Fruit fly (Drosophila melanogaster) whole organism, wandering third instar larva: ENCODE measurements around the gene CG32984.

Source experiments
- HLH106 ChIP-seq: fragments of 200-800 bp; optimal IDR thresholded peaks from 3 replicates; lab custom pipeline; 2019; ENCODE audit warnings: missing biosample characterization, mild to moderate bottlenecking, missing genetic modification characterization, moderate library complexity
- Jra ChIP-seq: sonication (Bioruptor generic); optimal IDR thresholded peaks from 2 replicates; lab custom pipeline; 2016; ENCODE audit warnings: missing biosample characterization, missing genetic modification characterization
- N ChIP-seq: fragments of >200 bp; optimal IDR thresholded peaks from 2 replicates; lab custom pipeline; 2018; ENCODE audit warnings: missing biosample characterization, missing external identifiers, missing genetic modification characterization
- OdsH ChIP-seq: fragments of 200-800 bp; sonication (Bioruptor generic); optimal IDR thresholded peaks from 2 replicates; lab custom pipeline; 2016; ENCODE audit warnings: missing biosample characterization, mild to moderate bottlenecking, missing genetic modification characterization
- dl ChIP-seq, 2 experiments: fragments of 175-275, 200-275 bp in 1 of 2; fragments of 200-275 bp in 1 of 2; sonication (Bioruptor generic); optimal IDR thresholded peaks; lab custom pipeline; 2018; ENCODE audit warnings: mild to moderate bottlenecking in 2 of 2, missing biosample characterization in 2 of 2, missing genetic modification characterization in 2 of 2, moderate library complexity in 2 of 2; ENCODE audit not compliant: partially characterized antibody in 2 of 2, insufficient read depth in 1 of 2
- h ChIP-seq: fragments of 200-800 bp; sonication (Bioruptor generic); optimal IDR thresholded peaks from 3 replicates; lab custom pipeline; 2016; ENCODE audit warnings: missing biosample characterization, mild to moderate bottlenecking, missing genetic modification characterization
- lola ChIP-seq: fragments of >200 bp; optimal IDR thresholded peaks from 2 replicates; lab custom pipeline; 2017; ENCODE audit warnings: missing biosample characterization, missing genetic modification characterization
- pan ChIP-seq: fragments of >200 bp; optimal IDR thresholded peaks from 2 replicates; lab custom pipeline; 2017
- psq ChIP-seq: fragments of 200-800 bp; sonication (Bioruptor generic); optimal IDR thresholded peaks from 3 replicates; lab custom pipeline; 2017; ENCODE audit warnings: missing biosample characterization, mild to moderate bottlenecking, missing genetic modification characterization, moderate library complexity
- tai ChIP-seq: sonication (Bioruptor generic); optimal IDR thresholded peaks from 2 replicates; lab custom pipeline; 2016; ENCODE audit warnings: missing biosample characterization, missing genetic modification characterization
- usp ChIP-seq: fragments of >200 bp; optimal IDR thresholded peaks from 2 replicates; lab custom pipeline; 2017; ENCODE audit warnings: missing biosample characterization, missing genetic modification characterization

DNA sequence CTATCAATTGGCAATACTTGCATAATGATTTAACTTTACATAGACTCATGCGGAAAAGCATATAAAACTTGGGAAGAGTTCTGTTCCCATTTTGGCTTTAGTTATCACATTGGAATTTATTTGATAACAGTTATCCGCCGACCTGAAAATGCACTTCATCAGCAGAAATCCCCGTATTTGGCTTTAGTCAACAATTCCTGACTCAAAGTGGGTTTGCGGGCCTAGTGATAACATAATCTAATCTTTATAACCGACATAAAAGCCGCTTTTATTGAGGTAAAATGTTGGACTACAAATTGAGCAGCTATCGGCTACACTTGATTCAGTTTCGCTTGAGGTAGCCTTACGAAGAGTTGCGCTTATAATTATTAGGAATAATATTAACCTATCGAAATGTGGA, 45.5 kb downstream of the CG32984 start, which contains the start of gene CG9568:
- TF ChIP-seq HLH106 (tag; lab: Kevin White, UChicago) (no peak), dl (GFP tag; optimal IDR thresholded peaks at IDR 0.05; lab: Kevin White, UChicago; ENCODE audit: insufficient read depth in 1 of 2, partially characterized antibody in 2 of 2) (no peak), psq (no peak), usp (no peak), OdsH (GFP tag; lab: Kevin White, UChicago) (no peak), pan (no peak), h (GFP tag; lab: Kevin White, UChicago) (no peak), Jra (GFP tag; lab: Kevin White, UChicago) (no peak), lola (GFP tag; lab: Kevin White, UChicago) (no peak), N (no peak), tai (GFP tag; lab: Kevin White, UChicago) (no peak)
